Worm (Caenorhabditis elegans) whole organism, young adult: Measurements from ENCODE around the gene cylc-1.

Experiments used
- D2030.7 ChIP-seq: fragments of 200-800 bp; sonication (Bioruptor generic); IDR thresholded peaks from 2 replicates; pipeline ENCODE4 v1.3.6; 2022; ENCODE audit warnings: missing genetic modification reagents, missing genetic modification characterization, missing compliant biosample characterization
- F49E8.2 ChIP-seq: sonication (generic microtip); optimal IDR thresholded peaks from 3 replicates; lab custom pipeline; 2017; ENCODE audit warnings: missing genetic modification characterization, mild to moderate bottlenecking, missing compliant biosample characterization, antibody characterized with exemption, moderate library complexity; ENCODE audit not compliant: insufficient read depth
- Y79H2A.3 ChIP-seq: fragments of 200-800 bp; sonication (Bioruptor generic); conservative IDR thresholded peaks from 2 replicates; pipeline ENCODE4 v1.3.6; 2022; ENCODE audit warnings: missing genetic modification reagents, missing genetic modification characterization, missing compliant biosample characterization
- lin-35 ChIP-seq, 3 experiments: fragments of 150-350 bp in 2 of 3; sonication (generic microtip) in 1 of 3; optimal IDR thresholded peaks; 2 replicates each; lab custom pipeline; 2014 to 2018; ENCODE audit warnings: missing biosample characterization in 3 of 3, missing genetic modification characterization in 3 of 3, missing genetic modification reagents in 3 of 3
- ztf-3 ChIP-seq: fragments of 200-800 bp; sonication (Bioruptor generic); optimal IDR thresholded peaks from 2 replicates; lab custom pipeline; 2018; ENCODE audit warnings: mild to moderate bottlenecking, missing genetic modification characterization, missing compliant biosample characterization

DNA sequence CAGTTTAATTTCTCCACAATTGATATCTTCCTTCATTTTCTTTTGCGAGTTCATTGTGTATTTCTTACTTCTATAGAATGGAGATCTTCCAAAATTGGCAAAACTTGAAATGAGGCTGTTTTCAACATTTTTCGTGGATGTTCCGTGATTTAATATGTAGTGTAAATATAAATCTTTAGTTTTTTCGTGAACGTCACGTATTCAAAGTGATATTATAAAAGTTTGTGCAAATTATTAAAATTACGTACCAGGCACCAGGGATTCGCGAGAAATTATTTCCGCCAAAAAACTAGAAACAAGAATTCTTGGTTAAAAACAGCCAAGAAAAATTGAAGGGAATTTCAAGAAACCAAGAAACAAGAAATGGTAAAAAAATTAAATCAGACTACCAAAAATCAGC, 1.3 kb downstream of the cylc-1 start, which contains the start of gene Y59E9AL.8:
- TF ChIP-seq D2030.7 (GFP tag; lab: Robert Waterston, UW) (no peak), lin-35 (GFP tag; optimal IDR thresholded peaks at IDR 0.05; lab: Kevin White, UChicago) (no peak), ztf-3 (no peak), Y79H2A.3 (no peak), F49E8.2 (tag; lab: Kevin White, UChicago) (no peak)
